Worm (Caenorhabditis elegans) whole organism, early embryonic: Measurements from ENCODE around the gene alh-10.

Source experiments
- ama-1 ChIP-seq: fragments of 150-350 bp; optimal IDR thresholded peaks from 2 replicates; lab custom pipeline; 2014
- tra-4 ChIP-seq: sonication (generic microtip); optimal IDR thresholded peaks from 2 replicates; lab custom pipeline; 2017; ENCODE audit warnings: missing genetic modification characterization, missing compliant biosample characterization

- TF ChIP-seq ama-1 (lab: Kevin White, UChicago) (no peak), tra-4 (tag; lab: Kevin White, UChicago) (no peak)
These were observed 14.8 kb downstream of the alh-10 start for ce11 chrX:7128615-7129014.
